Worm (Caenorhabditis elegans) whole organism, L3 larva: ENCODE data around the gene rpl-11.1.
"Not testable (repeated sequence)": the region's sequence is repeated elsewhere in the genome, so short reads cannot be mapped to it uniquely, and the experiment has no call there.

Experiments
- ceh-9 ChIP-seq: sonication (generic microtip); optimal IDR thresholded peaks from 2 replicates; lab custom pipeline; 2018; ENCODE audit warnings: missing biosample characterization, missing genetic modification characterization
- fos-1 ChIP-seq: fragments of 150-350 bp; optimal IDR thresholded peaks from 2 replicates; lab custom pipeline; 2014; ENCODE audit warnings: missing biosample characterization, missing genetic modification characterization
- mdl-1 ChIP-seq: fragments of 150-350 bp; optimal IDR thresholded peaks from 2 replicates; lab custom pipeline; 2014; ENCODE audit warnings: missing biosample characterization, missing genetic modification characterization
- nfya-1 ChIP-seq: sonication (generic microtip); optimal IDR thresholded peaks from 2 replicates; lab custom pipeline; 2017; ENCODE audit warnings: missing genetic modification characterization, mild to moderate bottlenecking, missing compliant biosample characterization, antibody characterized with exemption, moderate library complexity; ENCODE audit not compliant: insufficient read depth
- nhr-76 ChIP-seq: fragments of 150-350 bp; sonication (generic microtip); optimal IDR thresholded peaks from 5 replicates; lab custom pipeline; 2014; ENCODE audit warnings: missing biosample characterization, missing genetic modification characterization
- snpc-4 ChIP-seq: fragments of 150-350 bp; optimal IDR thresholded peaks from 2 replicates; lab custom pipeline; 2014; ENCODE audit warnings: missing biosample characterization, missing genetic modification characterization
- ztf-4 ChIP-seq: fragments of 150-350 bp; optimal IDR thresholded peaks from 2 replicates; lab custom pipeline; 2014; ENCODE audit warnings: missing biosample characterization, missing genetic modification characterization

ce11 chrV:3572408-3572807 lies 13.5 kb downstream of the rpl-11.1 start, which contains the start of gene F40C5.1:
- not testable (repeated sequence) for TF ChIP-seq nhr-76 (tag; lab: Kevin White, UChicago); ztf-4; fos-1 (tag; lab: Kevin White, UChicago); snpc-4 (tag; lab: Kevin White, UChicago); ceh-9 (tag; lab: Kevin White, UChicago); mdl-1 (tag; lab: Kevin White, UChicago); nfya-1
